Worm (Caenorhabditis elegans): Measurements from ENCODE around the gene eif-2A.

DNA sequence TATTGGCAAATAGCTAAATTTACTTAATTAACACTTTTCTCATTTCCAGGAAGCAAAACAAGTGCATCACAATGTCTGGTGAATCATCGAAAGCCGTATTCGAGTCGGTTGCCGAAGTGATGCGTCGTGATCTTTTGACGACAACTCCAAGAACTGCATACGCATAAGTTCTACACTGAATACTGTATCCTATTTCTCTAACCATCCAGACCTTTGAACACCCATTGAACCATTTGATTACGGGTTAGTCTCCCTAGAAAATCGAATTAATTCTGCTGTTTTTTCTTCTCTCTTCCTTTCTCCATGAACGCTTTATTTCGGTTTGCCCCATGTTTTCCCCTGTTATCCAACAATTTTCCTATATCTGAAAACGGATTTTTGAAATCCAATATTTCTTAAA lies 33.1 kb downstream of the eif-2A start, which contains the start of gene lin-56:
- TF ChIP-seq tbx-2 (tag; optimal IDR thresholded peaks at IDR 0.05) (no peak), ZK546.5 (tag; optimal IDR thresholded peaks at IDR 0.05) (no peak)
